Fruit fly (Drosophila melanogaster) whole organism, pupa: Measurements from ENCODE around the gene Tsp3A.

Source experiments
- CG12605 ChIP-seq: fragments of 200-800 bp; sonication (Bioruptor generic); IDR thresholded peaks from 2 replicates; pipeline ENCODE4 v1.3.6; 2022; ENCODE audit warnings: missing biosample characterization, missing genetic modification characterization
- CG13204 ChIP-seq: fragments of 200-800 bp; sonication (Bioruptor generic); optimal IDR thresholded peaks from 2 replicates; lab custom pipeline; 2018; ENCODE audit warnings: missing biosample characterization, mild to moderate bottlenecking, missing genetic modification characterization, moderate library complexity
- CG14655 ChIP-seq: fragments of 200-800 bp; sonication (Bioruptor generic); optimal IDR thresholded peaks from 3 replicates; lab custom pipeline; 2017; ENCODE audit warnings: mild to moderate bottlenecking, missing biosample characterization, missing genetic modification reagents, missing genetic modification characterization
- CG34367 ChIP-seq: fragments of 200-800 bp; sonication (Bioruptor generic); optimal IDR thresholded peaks from 2 replicates; lab custom pipeline; 2018; ENCODE audit warnings: missing biosample characterization, mild to moderate bottlenecking, missing genetic modification characterization
- CG8159 ChIP-seq: fragments of 200-800 bp; sonication (Bioruptor generic); optimal IDR thresholded peaks from 3 replicates; lab custom pipeline; 2018; ENCODE audit warnings: missing biosample characterization, mild to moderate bottlenecking, missing genetic modification characterization, moderate library complexity
- D1 ChIP-seq: fragments of 200-800 bp; sonication (Bioruptor generic); optimal IDR thresholded peaks from 2 replicates; lab custom pipeline; 2018; ENCODE audit warnings: missing biosample characterization, mild to moderate bottlenecking, missing genetic modification characterization, moderate library complexity
- Pif1B ChIP-seq: fragments of 200-800 bp; sonication (Bioruptor generic); optimal IDR thresholded peaks from 3 replicates; lab custom pipeline; 2016; ENCODE audit warnings: missing biosample characterization, missing genetic modification characterization
- rn ChIP-seq: fragments of 200-800 bp; sonication (Bioruptor generic); IDR thresholded peaks from 2 replicates; pipeline ENCODE4 v1.3.6; 2022; ENCODE audit warnings: missing biosample characterization, missing genetic modification characterization

DNA sequence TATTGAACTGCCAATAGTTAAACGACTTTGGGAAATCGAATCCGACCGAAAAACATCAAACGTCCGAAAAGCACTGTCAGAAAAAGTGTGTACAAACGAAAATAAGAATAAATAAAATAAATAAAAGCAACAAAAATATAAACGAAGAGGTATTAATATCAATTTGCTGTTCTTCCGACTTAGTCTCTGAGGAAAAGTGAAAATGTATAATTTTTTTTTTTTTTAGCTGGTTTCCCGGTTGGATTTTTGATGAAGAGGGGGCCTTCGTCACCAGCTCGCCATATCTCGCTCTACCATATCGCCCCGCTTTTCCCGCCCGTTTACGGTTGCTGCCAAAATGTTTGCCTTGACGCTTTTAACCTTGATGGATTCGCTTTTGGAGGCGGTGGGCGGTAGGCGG is 19.1 kb upstream of the Tsp3A start:
- no peak for TF ChIP-seq CG12605 (GFP tag; lab: Robert Waterston, UW)
- TF ChIP-seq Pif1B (GFP tag; lab: Kevin White, UChicago) = no peak
- TF ChIP-seq CG8159 (tag; lab: Kevin White, UChicago) = no peak
- TF ChIP-seq rn (GFP tag; lab: Robert Waterston, UW) = no peak
- no peak for TF ChIP-seq CG34367 (tag; lab: Kevin White, UChicago)
- no peak for TF ChIP-seq CG13204 (GFP tag; lab: Kevin White, UChicago)
- TF ChIP-seq CG14655 (GFP tag; lab: Kevin White, UChicago) = no peak
- no peak for TF ChIP-seq D1
